Fruit fly (Drosophila melanogaster): ENCODE measurements around the gene CG2701.

Gene CG2701

dm6 chrX:2757400-2757799, 37.3 kb upstream of the CG2701 start (continued):
- TF ChIP-seq CG6791 (GFP tag; IDR thresholded peaks at IDR 0.05; ENCODE audit: partially characterized antibody), result no peak
- no peak for TF ChIP-seq lov (optimal IDR thresholded peaks at IDR 0.05)
- no peak for TF ChIP-seq lov (GFP tag; IDR thresholded peaks at IDR 0.05)
- no peak for TF ChIP-seq rib (GFP tag; IDR thresholded peaks at IDR 0.05)
- no peak for TF ChIP-seq CG6765 (GFP tag; optimal IDR thresholded peaks at IDR 0.05)
- TF ChIP-seq CG1233 (GFP tag; optimal IDR thresholded peaks at IDR 0.05), result no peak
- no peak for TF ChIP-seq ab (GFP tag; optimal IDR thresholded peaks at IDR 0.05)
- TF ChIP-seq chm (GFP tag; IDR thresholded peaks at IDR 0.05), result no peak
- TF ChIP-seq wek (GFP tag; optimal IDR thresholded peaks at IDR 0.05), result no peak
- TF ChIP-seq CG9609 (GFP tag; optimal IDR thresholded peaks at IDR 0.05), result no peak
- TF ChIP-seq CG12744 (GFP tag; optimal IDR thresholded peaks at IDR 0.05), result no peak
- TF ChIP-seq CG11085 (GFP tag; IDR thresholded peaks at IDR 0.05), result no peak
- no peak for TF ChIP-seq vnd (GFP tag; IDR thresholded peaks at IDR 0.05; ENCODE audit: partially characterized antibody)
- TF ChIP-seq CG8924 (tag; optimal IDR thresholded peaks at IDR 0.05), result no peak
- TF ChIP-seq Atf6 (GFP tag; IDR thresholded peaks at IDR 0.05), result no peak
- TF ChIP-seq Taf1 (GFP tag; IDR thresholded peaks at IDR 0.05), result no peak
- TF ChIP-seq Pdp1 (GFP tag; optimal IDR thresholded peaks at IDR 0.05), result no peak
- no peak for TF ChIP-seq ato (GFP tag; IDR thresholded peaks at IDR 0.05; ENCODE audit: partially characterized antibody)
- no peak for TF ChIP-seq CoRest (tag; optimal IDR thresholded peaks at IDR 0.05)
- no peak for TF ChIP-seq pb (GFP tag; optimal IDR thresholded peaks at IDR 0.05)
- no peak for TF ChIP-seq CG1529 (GFP tag; optimal IDR thresholded peaks at IDR 0.05)
- TF ChIP-seq lbe (GFP tag; optimal IDR thresholded peaks at IDR 0.05), result no peak
- no peak for TF ChIP-seq CG16863 (GFP tag; optimal IDR thresholded peaks at IDR 0.05)
- TF ChIP-seq Xrp1 (GFP tag; IDR thresholded peaks at IDR 0.05), result no peak
- no peak for TF ChIP-seq NC2β (GFP tag; optimal IDR thresholded peaks at IDR 0.05)
- no peak for TF ChIP-seq eyg (GFP tag; optimal IDR thresholded peaks at IDR 0.05)
- no peak for TF ChIP-seq sqz (GFP tag; optimal IDR thresholded peaks at IDR 0.05)
- TF ChIP-seq CG4424 (GFP tag; optimal IDR thresholded peaks at IDR 0.05), result peak; percentile 23
- no peak for TF ChIP-seq gt (GFP tag; IDR thresholded peaks at IDR 0.05)
- peak; percentile 5 for TF ChIP-seq PHDP (tag; optimal IDR thresholded peaks at IDR 0.05)
- no peak for TF ChIP-seq kni (GFP tag; optimal IDR thresholded peaks at IDR 0.05)
- TF ChIP-seq D (optimal IDR thresholded peaks at IDR 0.05), result no peak
- peak; percentile 5 for TF ChIP-seq D (GFP tag; optimal IDR thresholded peaks at IDR 0.05)
- TF ChIP-seq CG32767 (GFP tag; IDR thresholded peaks at IDR 0.05), result no peak
- no peak for TF ChIP-seq sug (tag; optimal IDR thresholded peaks at IDR 0.05)
- TF ChIP-seq D19A (tag; optimal IDR thresholded peaks at IDR 0.05), result no peak
- TF ChIP-seq CkIIα-i1 (GFP tag; IDR thresholded peaks at IDR 0.05), result no peak
- no peak for TF ChIP-seq CG4854 (GFP tag; optimal IDR thresholded peaks at IDR 0.05)
- TF ChIP-seq CG14014 (GFP tag; IDR thresholded peaks at IDR 0.05), result 0 out of 2 replicates have a peak, but pooled peaks have one; percentile 25
- no peak for TF ChIP-seq CG8089 (GFP tag; optimal IDR thresholded peaks at IDR 0.05)
- TF ChIP-seq Dll (GFP tag; IDR thresholded peaks at IDR 0.05; ENCODE audit: partially characterized antibody), result no peak
- no peak for TF ChIP-seq shn (GFP tag; optimal IDR thresholded peaks at IDR 0.05)
- TF ChIP-seq CG7839 (tag; optimal IDR thresholded peaks at IDR 0.05), result peak; percentile 31
- peak; percentile 15 for TF ChIP-seq CG15269 (tag; optimal IDR thresholded peaks at IDR 0.05)
- TF ChIP-seq tin (GFP tag; optimal IDR thresholded peaks at IDR 0.05), result peak; percentile 2
- TF ChIP-seq CG1647 (GFP tag; optimal IDR thresholded peaks at IDR 0.05), result no peak
- TF ChIP-seq CG6654 (GFP tag; optimal IDR thresholded peaks at IDR 0.05), result no peak
- TF ChIP-seq Rx (GFP tag; IDR thresholded peaks at IDR 0.05), result no peak
- TF ChIP-seq CG2120 (GFP tag; optimal IDR thresholded peaks at IDR 0.05), result peak; percentile 32
- no peak for TF ChIP-seq kay (GFP tag; optimal IDR thresholded peaks at IDR 0.05)
- no peak for TF ChIP-seq tx (GFP tag; optimal IDR thresholded peaks at IDR 0.05)
- TF ChIP-seq CG10431 (GFP tag; optimal IDR thresholded peaks at IDR 0.05), result no peak
- peak; percentile 38 for TF ChIP-seq CG18599 (GFP tag; optimal IDR thresholded peaks at IDR 0.05)

All from whole organism, embryonic.